Worm (Caenorhabditis elegans) whole organism, young adult: ENCODE results near the gene scly-1.

Experiments used
- ama-1 ChIP-seq, 3 experiments: fragments of 150-350 bp in 1 of 3; sonication (generic microtip) in 2 of 3; optimal IDR thresholded peaks; 2 replicates each; lab custom pipeline; 2014 to 2018; ENCODE audit warnings: missing biosample characterization in 2 of 3, missing genetic modification characterization in 2 of 3, missing genetic modification reagents in 2 of 3
- die-1 ChIP-seq: sonication (generic microtip); optimal IDR thresholded peaks from 2 replicates; lab custom pipeline; 2016; ENCODE audit warnings: missing genotype, mild to moderate bottlenecking, missing genetic modification characterization, missing compliant biosample characterization
- mxl-1 ChIP-seq: sonication (generic microtip); optimal IDR thresholded peaks from 2 replicates; lab custom pipeline; 2016; ENCODE audit warnings: missing genetic modification characterization, missing compliant biosample characterization
- nhr-179 ChIP-seq: sonication (generic microtip); optimal IDR thresholded peaks from 2 replicates; lab custom pipeline; 2016; ENCODE audit warnings: mild to moderate bottlenecking, missing genetic modification characterization, missing compliant biosample characterization
- somi-1 ChIP-seq: fragments of 200-800 bp; sonication (Bioruptor generic); optimal IDR thresholded peaks from 2 replicates; lab custom pipeline; 2018; ENCODE audit warnings: mild to moderate bottlenecking, missing genetic modification characterization, missing compliant biosample characterization
- ztf-26 ChIP-seq: sonication (generic microtip); optimal IDR thresholded peaks from 2 replicates; lab custom pipeline; 2017; ENCODE audit warnings: missing genetic modification characterization, missing compliant biosample characterization

- no peak for TF ChIP-seq mxl-1
- TF ChIP-seq die-1 (tag; lab: Kevin White, UChicago) = no peak
- no peak for TF ChIP-seq ztf-26
- TF ChIP-seq somi-1 = no peak
- TF ChIP-seq nhr-179 (tag; lab: Kevin White, UChicago) = no peak
- no peak for TF ChIP-seq ama-1 (optimal IDR thresholded peaks at IDR 0.05; lab: Kevin White, UChicago)
- no peak for TF ChIP-seq ama-1 (GFP tag; optimal IDR thresholded peaks at IDR 0.05; lab: Kevin White, UChicago)
Observed at ce11 chrII:6328672-6329071, 47.8 kb upstream of the scly-1 start.
